Fruit fly (Drosophila melanogaster) whole organism, pupa: Measurements from ENCODE around the gene unc-119.

ENCODE experiments used
- CG10348 ChIP-seq: fragments of 200-800 bp; sonication (Bioruptor generic); IDR thresholded peaks from 2 replicates; pipeline ENCODE4 v1.3.6; 2022; ENCODE audit warnings: missing biosample characterization, missing genetic modification characterization
- CG12605 ChIP-seq: fragments of 200-800 bp; sonication (Bioruptor generic); IDR thresholded peaks from 2 replicates; pipeline ENCODE4 v1.3.6; 2022; ENCODE audit warnings: missing biosample characterization, missing genetic modification characterization
- CG13204 ChIP-seq: fragments of 200-800 bp; sonication (Bioruptor generic); optimal IDR thresholded peaks from 2 replicates; lab custom pipeline; 2018; ENCODE audit warnings: missing biosample characterization, mild to moderate bottlenecking, missing genetic modification characterization, moderate library complexity
- CG14655 ChIP-seq: fragments of 200-800 bp; sonication (Bioruptor generic); optimal IDR thresholded peaks from 3 replicates; lab custom pipeline; 2017; ENCODE audit warnings: mild to moderate bottlenecking, missing biosample characterization, missing genetic modification reagents, missing genetic modification characterization
- CG15710 ChIP-seq: fragments of 200-800 bp; sonication (Bioruptor generic); optimal IDR thresholded peaks from 2 replicates; lab custom pipeline; 2018; ENCODE audit warnings: missing biosample characterization, mild to moderate bottlenecking, missing genetic modification characterization, moderate library complexity
- CG17806 ChIP-seq: fragments of 200-800 bp; sonication (Bioruptor generic); optimal IDR thresholded peaks from 2 replicates; lab custom pipeline; 2018; ENCODE audit warnings: missing biosample characterization, mild to moderate bottlenecking, missing genetic modification characterization, moderate library complexity
- CG32121 ChIP-seq: fragments of 200-800 bp; sonication (Bioruptor generic); IDR thresholded peaks from 2 replicates; pipeline ENCODE4 v1.3.6; 2022; ENCODE audit warnings: missing biosample characterization, missing genetic modification characterization
- CG34367 ChIP-seq: fragments of 200-800 bp; sonication (Bioruptor generic); optimal IDR thresholded peaks from 2 replicates; lab custom pipeline; 2018; ENCODE audit warnings: missing biosample characterization, mild to moderate bottlenecking, missing genetic modification characterization
- CG4496 ChIP-seq: fragments of 200-800 bp; sonication (Bioruptor generic); IDR thresholded peaks from 3 replicates; pipeline ENCODE4 v1.3.6; 2022; ENCODE audit warnings: missing biosample characterization, missing genetic modification characterization
- CG8159 ChIP-seq: fragments of 200-800 bp; sonication (Bioruptor generic); optimal IDR thresholded peaks from 3 replicates; lab custom pipeline; 2018; ENCODE audit warnings: missing biosample characterization, mild to moderate bottlenecking, missing genetic modification characterization, moderate library complexity
- CG8301 ChIP-seq: fragments of 200-800 bp; sonication (Bioruptor generic); optimal IDR thresholded peaks from 2 replicates; lab custom pipeline; 2018; ENCODE audit warnings: missing biosample characterization, mild to moderate bottlenecking, missing genetic modification characterization
- CG9948 ChIP-seq: fragments of 200-800 bp; sonication (Bioruptor generic); optimal IDR thresholded peaks from 2 replicates; lab custom pipeline; 2018; ENCODE audit warnings: missing biosample characterization, mild to moderate bottlenecking, missing genetic modification characterization, moderate library complexity
- D1 ChIP-seq: fragments of 200-800 bp; sonication (Bioruptor generic); optimal IDR thresholded peaks from 2 replicates; lab custom pipeline; 2018; ENCODE audit warnings: missing biosample characterization, mild to moderate bottlenecking, missing genetic modification characterization, moderate library complexity
- EcR ChIP-seq: fragments of 200-800 bp; sonication (Bioruptor generic); optimal IDR thresholded peaks from 3 replicates; lab custom pipeline; 2019; ENCODE audit warnings: missing biosample characterization, missing genetic modification characterization, mild to moderate bottlenecking, moderate library complexity, missing genetic modification reagents
- Ets98B ChIP-seq: fragments of 200-800 bp; sonication (Bioruptor generic); IDR thresholded peaks from 2 replicates; pipeline ENCODE4 v1.3.6; 2022; ENCODE audit warnings: missing biosample characterization, missing genetic modification characterization
- Pif1A ChIP-seq: fragments of 200-800 bp; sonication (Bioruptor generic); optimal IDR thresholded peaks from 3 replicates; lab custom pipeline; 2016; ENCODE audit warnings: missing biosample characterization, missing genetic modification characterization
- Pif1B ChIP-seq: fragments of 200-800 bp; sonication (Bioruptor generic); optimal IDR thresholded peaks from 3 replicates; lab custom pipeline; 2016; ENCODE audit warnings: missing biosample characterization, missing genetic modification characterization
- Snoo ChIP-seq: fragments of 200-800 bp; sonication (Bioruptor generic); optimal IDR thresholded peaks from 3 replicates; lab custom pipeline; 2017; ENCODE audit warnings: missing biosample characterization, mild to moderate bottlenecking, missing genetic modification characterization, inconsistent platforms
- fd96Ca ChIP-seq: fragments of 200-800 bp; sonication (Bioruptor generic); IDR thresholded peaks from 3 replicates; pipeline ENCODE4 v1.3.6; 2022; ENCODE audit warnings: missing biosample characterization, missing genetic modification characterization
- gl ChIP-seq: fragments of 200-800 bp; sonication (Bioruptor generic); optimal IDR thresholded peaks from 2 replicates; lab custom pipeline; 2018; ENCODE audit warnings: missing biosample characterization, mild to moderate bottlenecking, missing genetic modification characterization
- rn ChIP-seq: fragments of 200-800 bp; sonication (Bioruptor generic); IDR thresholded peaks from 2 replicates; pipeline ENCODE4 v1.3.6; 2022; ENCODE audit warnings: missing biosample characterization, missing genetic modification characterization

The unc-119 gene

DNA sequence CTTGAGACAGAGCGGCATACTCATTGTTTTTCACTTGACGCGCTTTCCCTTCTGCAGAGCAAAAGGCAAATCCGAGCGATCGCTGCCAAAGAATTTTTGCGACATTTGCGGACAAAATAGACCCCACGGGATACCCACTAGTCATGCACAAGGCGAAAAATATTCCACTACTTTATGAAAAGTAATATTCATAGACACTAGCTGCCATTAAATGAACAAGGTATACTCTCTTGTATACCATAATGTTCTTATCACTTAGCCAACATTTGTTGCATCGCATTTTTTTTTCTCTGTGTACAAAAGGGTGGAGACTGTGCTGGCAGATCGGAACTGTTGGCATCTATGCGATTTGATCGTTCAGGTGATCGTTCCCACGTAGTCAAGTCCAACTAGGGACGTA is 21.3 kb upstream of the unc-119 start:
- TF ChIP-seq Pif1B (no peak), CG8159 (tag; lab: Kevin White, UChicago) (no peak), D1 (tag; lab: Kevin White, UChicago) (no peak), CG8301 (tag; lab: Kevin White, UChicago) (peak; percentile 45), CG13204 (GFP tag; lab: Kevin White, UChicago) (no peak), Snoo (no peak), CG4496 (GFP tag; lab: Robert Waterston, UW) (peak; percentile 61; the same call in 2 of the 3 replicates), CG9948 (peak; percentile 8), EcR (no peak), CG32121 (GFP tag; lab: Robert Waterston, UW) (peak; percentile 67), CG14655 (GFP tag; lab: Kevin White, UChicago) (peak; percentile 43), rn (GFP tag; lab: Robert Waterston, UW) (no peak), fd96Ca (GFP tag; lab: Robert Waterston, UW) (peak; percentile 75), gl (no peak), CG12605 (GFP tag; lab: Robert Waterston, UW) (no peak; the same call in 1 of the 2 replicates), CG34367 (tag; lab: Kevin White, UChicago) (no peak), CG15710 (no peak), CG17806 (peak; percentile 21), Pif1A (GFP tag; lab: Kevin White, UChicago) (no peak), Ets98B (peak; percentile 57), CG10348 (GFP tag; lab: Robert Waterston, UW) (no peak)

DNA sequence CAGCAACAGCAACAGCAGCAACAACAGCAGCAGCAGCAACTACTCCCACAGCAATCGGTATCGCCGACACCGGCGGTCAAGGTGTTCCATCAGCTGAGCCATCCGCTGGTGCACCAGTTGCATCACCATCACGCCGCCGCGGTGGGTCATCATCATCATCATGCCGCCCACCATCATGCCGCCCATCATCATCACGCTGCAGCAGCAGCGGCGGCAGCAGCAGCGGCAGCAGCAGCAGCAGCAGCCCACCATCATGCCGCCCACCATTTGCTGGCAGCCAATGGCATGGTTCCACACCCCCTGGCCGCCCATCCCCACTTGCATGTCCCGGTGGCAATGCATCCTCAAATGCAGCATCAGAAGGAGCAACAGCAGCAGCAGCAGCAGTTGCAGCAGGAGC is 17.7 kb upstream of the unc-119 start:
- TF ChIP-seq Snoo, result no peak
- no peak for TF ChIP-seq fd96Ca (GFP tag; lab: Robert Waterston, UW)
- TF ChIP-seq CG17806, result no peak

DNA sequence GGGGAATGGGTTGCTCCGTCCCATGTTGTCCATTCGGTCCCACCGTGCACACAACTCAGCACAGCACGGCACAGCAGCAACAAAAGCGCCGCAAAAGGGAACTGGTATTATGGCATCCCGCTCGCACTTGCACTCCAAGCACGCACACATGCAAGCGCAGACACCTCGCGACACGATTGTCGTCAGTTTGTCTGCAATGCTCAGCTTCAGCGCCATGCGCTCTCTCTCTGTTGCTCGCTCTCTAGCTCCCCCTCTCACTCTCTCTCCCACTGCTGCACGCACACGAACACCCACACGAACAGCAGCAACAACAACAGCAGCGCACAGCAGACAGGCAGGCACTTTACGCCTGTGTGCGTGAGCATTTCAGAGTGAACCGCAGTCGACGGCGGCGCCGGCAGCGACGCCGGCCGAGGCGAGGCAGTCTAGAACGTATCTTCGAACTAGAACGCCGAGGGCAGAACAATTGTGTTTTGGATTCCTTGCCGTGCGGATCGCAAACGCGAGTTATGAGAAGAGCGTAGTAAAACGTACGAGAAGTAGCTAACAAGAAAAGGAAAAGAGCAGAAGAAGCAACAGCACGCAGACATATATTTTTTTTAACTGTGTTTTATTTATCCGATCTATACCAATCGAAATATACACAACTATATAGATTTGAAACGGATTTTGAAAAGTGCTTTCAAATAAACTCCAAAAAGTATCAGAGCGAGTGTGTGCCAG is 16.5 kb upstream of the unc-119 start, which contains the start of gene brk:
TSS of gene brk (plus strand) at position 462 of the 723 bp plus-strand sequence.
- TF ChIP-seq CG15710, result no peak
- TF ChIP-seq CG34367 (tag; lab: Kevin White, UChicago), result no peak
- peak; percentile 80 for TF ChIP-seq fd96Ca (GFP tag; lab: Robert Waterston, UW)
- TF ChIP-seq EcR, result peak; percentile 75
- peak; percentile 70 for TF ChIP-seq CG13204 (GFP tag; lab: Kevin White, UChicago)
- no peak for TF ChIP-seq gl
- TF ChIP-seq CG4496 (GFP tag; lab: Robert Waterston, UW), result peak; percentile 68
- peak; percentile 59; the same call in 1 of the 2 replicates for TF ChIP-seq CG32121 (GFP tag; lab: Robert Waterston, UW)
- 0 out of 2 replicates have a peak, but pooled peaks have one; percentile 21 for TF ChIP-seq CG12605 (GFP tag; lab: Robert Waterston, UW)
- TF ChIP-seq CG14655 (GFP tag; lab: Kevin White, UChicago), result no peak
- TF ChIP-seq Pif1A (GFP tag; lab: Kevin White, UChicago), result no peak
- TF ChIP-seq CG9948, result no peak
- peak; percentile 26 for TF ChIP-seq Pif1B
- peak; percentile 70; the same call in 1 of the 2 replicates for TF ChIP-seq Ets98B
- TF ChIP-seq rn (GFP tag; lab: Robert Waterston, UW), result no peak
- no peak for TF ChIP-seq CG10348 (GFP tag; lab: Robert Waterston, UW)
- TF ChIP-seq CG8301 (tag; lab: Kevin White, UChicago), result no peak

DNA sequence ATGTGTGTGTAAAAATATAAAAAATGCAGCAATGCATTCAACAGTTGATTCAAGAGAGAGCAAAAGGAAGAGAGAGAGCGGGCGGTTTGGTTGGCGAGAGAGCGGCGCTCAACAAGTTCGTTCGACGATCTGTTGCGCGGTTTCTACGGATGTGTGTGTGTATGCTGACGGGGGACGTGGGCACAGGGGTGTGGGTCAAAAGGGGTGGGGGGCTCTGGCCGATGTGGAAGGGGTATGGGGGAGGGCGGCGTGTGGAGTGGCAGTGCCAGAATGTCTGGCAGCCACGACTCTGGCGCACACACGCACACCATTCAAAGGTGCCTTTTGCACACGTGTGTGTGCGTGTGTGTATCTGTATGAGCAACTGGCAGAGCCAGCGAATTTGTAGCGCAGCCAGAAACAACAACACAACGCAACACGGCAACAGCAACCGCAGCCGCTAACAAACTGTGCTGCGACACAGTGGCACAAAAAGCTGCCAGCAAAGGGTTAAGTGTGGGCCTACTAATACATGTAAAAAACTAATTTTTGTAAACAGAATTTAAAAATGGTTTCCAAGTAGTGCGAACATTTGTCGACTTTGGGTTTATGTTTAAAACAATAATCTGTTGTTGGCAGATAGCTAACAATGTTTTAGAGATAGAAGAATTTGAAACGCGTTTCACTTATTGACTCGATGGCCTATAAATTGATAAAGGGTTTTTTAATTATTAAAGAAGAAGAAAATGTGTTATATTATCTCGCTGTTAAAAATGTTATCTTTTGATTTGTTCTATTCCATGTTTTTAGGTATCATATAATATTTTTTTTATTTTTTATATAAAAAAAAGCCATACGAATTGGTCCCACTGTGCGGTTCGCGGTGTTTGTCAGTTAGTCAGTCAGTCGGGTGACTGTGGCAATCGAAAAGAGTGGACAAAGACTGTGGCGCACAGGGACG is 15.7 kb upstream of the unc-119 start:
- TF ChIP-seq CG8301 (tag; lab: Kevin White, UChicago), result peak; percentile 85
- TF ChIP-seq Snoo, result peak; percentile 89
- TF ChIP-seq gl, result peak; percentile 55
- peak; percentile 75 for TF ChIP-seq CG13204 (GFP tag; lab: Kevin White, UChicago)
- peak; percentile 55 for TF ChIP-seq CG12605 (GFP tag; lab: Robert Waterston, UW)
- peak; percentile 98 for TF ChIP-seq CG14655 (GFP tag; lab: Kevin White, UChicago)
- TF ChIP-seq Pif1A (GFP tag; lab: Kevin White, UChicago), result peak; percentile 81
- peak; percentile 97 for TF ChIP-seq CG8159 (tag; lab: Kevin White, UChicago)
- peak; percentile 95 for TF ChIP-seq CG15710
- TF ChIP-seq Pif1B, result peak; percentile 84
- peak; percentile 89 for TF ChIP-seq CG34367 (tag; lab: Kevin White, UChicago)
- peak; percentile 80 for TF ChIP-seq CG32121 (GFP tag; lab: Robert Waterston, UW)
- peak; percentile 91 for TF ChIP-seq CG17806
- peak; percentile 85 for TF ChIP-seq fd96Ca (GFP tag; lab: Robert Waterston, UW)
- peak; percentile 71 for TF ChIP-seq rn (GFP tag; lab: Robert Waterston, UW)
- peak; percentile 98 for TF ChIP-seq CG9948
- TF ChIP-seq D1 (tag; lab: Kevin White, UChicago), result peak; percentile 80
- peak; percentile 63 for TF ChIP-seq EcR
- TF ChIP-seq CG4496 (GFP tag; lab: Robert Waterston, UW), result peak; percentile 50; the same call in 2 of the 3 replicates
- TF ChIP-seq CG10348 (GFP tag; lab: Robert Waterston, UW), result peak; percentile 62; the same call in 1 of the 2 replicates
- peak; percentile 78 for TF ChIP-seq Ets98B

DNA sequence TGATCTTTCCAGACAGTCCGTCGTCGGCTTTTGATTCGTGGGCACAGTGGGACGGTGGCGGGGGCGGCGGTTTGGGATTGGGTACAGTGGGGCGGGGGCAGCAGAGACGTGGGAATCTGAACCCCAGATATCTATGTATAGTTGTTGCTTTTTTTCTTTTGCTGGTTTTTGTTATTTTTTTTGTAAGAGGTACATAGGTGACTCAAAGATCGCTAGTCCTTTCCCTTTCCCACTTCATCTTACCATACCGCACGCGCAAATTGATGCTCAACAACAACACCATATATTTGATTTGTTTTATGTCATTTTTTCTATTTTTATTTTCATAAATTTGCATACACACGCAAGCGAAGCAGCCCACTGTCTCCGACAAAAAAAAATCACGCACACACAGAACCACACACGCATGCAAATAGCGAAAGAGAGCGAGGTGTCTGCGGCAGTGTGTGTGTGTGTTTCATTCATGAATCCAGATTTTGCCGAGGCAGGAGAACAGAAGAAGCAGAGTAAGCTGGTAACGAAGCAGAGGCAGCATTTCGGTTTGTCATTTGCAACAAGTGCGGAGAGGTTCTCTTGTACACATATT is 14.7 kb upstream of the unc-119 start:
- peak; percentile 80 for TF ChIP-seq CG8301 (tag; lab: Kevin White, UChicago)
- peak; percentile 69 for TF ChIP-seq gl
- peak; percentile 70 for TF ChIP-seq rn (GFP tag; lab: Robert Waterston, UW)
- TF ChIP-seq Pif1A (GFP tag; lab: Kevin White, UChicago), result peak; percentile 71
- peak; percentile 36 for TF ChIP-seq Pif1B
- TF ChIP-seq CG4496 (GFP tag; lab: Robert Waterston, UW), result peak; percentile 80
- TF ChIP-seq CG9948, result peak; percentile 91
- peak; percentile 71 for TF ChIP-seq D1 (tag; lab: Kevin White, UChicago)
- peak; percentile 93 for TF ChIP-seq CG8159 (tag; lab: Kevin White, UChicago)
- TF ChIP-seq CG10348 (GFP tag; lab: Robert Waterston, UW), result peak; percentile 49; the same call in 1 of the 2 replicates
- TF ChIP-seq CG15710, result peak; percentile 93
- TF ChIP-seq EcR, result no peak
- peak; percentile 88 for TF ChIP-seq fd96Ca (GFP tag; lab: Robert Waterston, UW)
- peak; percentile 44 for TF ChIP-seq CG12605 (GFP tag; lab: Robert Waterston, UW)
- peak; percentile 86 for TF ChIP-seq CG34367 (tag; lab: Kevin White, UChicago)
- peak; percentile 87 for TF ChIP-seq CG17806
- TF ChIP-seq CG14655 (GFP tag; lab: Kevin White, UChicago), result peak; percentile 92
- peak; percentile 82 for TF ChIP-seq CG13204 (GFP tag; lab: Kevin White, UChicago)
- peak; percentile 90 for TF ChIP-seq Snoo
- TF ChIP-seq Ets98B, result no peak; the same call in none of the 2 replicates
- peak; percentile 62; the same call in 1 of the 2 replicates for TF ChIP-seq CG32121 (GFP tag; lab: Robert Waterston, UW)
